Fruit fly (Drosophila melanogaster) whole organism, embryonic: ENCODE data around the gene CG5850.

Experiments
- Asciz ChIP-seq: fragments of 200-800 bp; sonication (Bioruptor generic); optimal IDR thresholded peaks from 2 replicates; lab custom pipeline; 2017; ENCODE audit warnings: missing biosample characterization, mild to moderate bottlenecking, missing genetic modification characterization, missing genetic modification reagents
- Bteb2 ChIP-seq: fragments of 200-800 bp; sonication (Bioruptor generic); optimal IDR thresholded peaks from 2 replicates; lab custom pipeline; 2016; ENCODE audit warnings: missing biosample characterization, missing genetic modification characterization
- CG10565 ChIP-seq: fragments of 200-800 bp; sonication (Bioruptor generic); optimal IDR thresholded peaks from 3 replicates; lab custom pipeline; 2016; ENCODE audit warnings: missing biosample characterization, mild to moderate bottlenecking, missing genetic modification characterization
- CG11695 ChIP-seq: fragments of 200-800 bp; sonication (Bioruptor generic); IDR thresholded peaks from 3 replicates; pipeline ENCODE4 v1.3.6; 2022; ENCODE audit warnings: missing biosample characterization, missing genetic modification characterization
- CG12391 ChIP-seq: fragments of 200-800 bp; sonication (Bioruptor generic); optimal IDR thresholded peaks from 3 replicates; lab custom pipeline; 2018; ENCODE audit warnings: missing biosample characterization, mild to moderate bottlenecking, missing genetic modification characterization, moderate library complexity
- CG15011 ChIP-seq: fragments of 200-800 bp; sonication (Bioruptor generic); optimal IDR thresholded peaks from 3 replicates; lab custom pipeline; 2018; ENCODE audit warnings: missing biosample characterization, mild to moderate bottlenecking, missing genetic modification characterization
- CG15696 ChIP-seq: fragments of 200-800 bp; sonication (Bioruptor generic); optimal IDR thresholded peaks from 2 replicates; lab custom pipeline; 2019; ENCODE audit warnings: missing biosample characterization, mild to moderate bottlenecking, missing genetic modification characterization, moderate library complexity
- CG16779 ChIP-seq: fragments of 200-800 bp; sonication (Bioruptor generic); IDR thresholded peaks from 2 replicates; pipeline ENCODE4 v1.3.6; 2022; ENCODE audit warnings: missing biosample characterization, missing genetic modification characterization
- CG16813 ChIP-seq: fragments of 200-800 bp; sonication (Bioruptor generic); IDR thresholded peaks from 3 replicates; pipeline ENCODE4 v1.3.6; 2022; ENCODE audit warnings: missing biosample characterization, missing genetic modification characterization; ENCODE audit not compliant: partially characterized antibody
- CG17802 ChIP-seq: fragments of 200-800 bp; sonication (Bioruptor generic); optimal IDR thresholded peaks from 2 replicates; lab custom pipeline; 2018; ENCODE audit warnings: missing biosample characterization, mild to moderate bottlenecking, missing genetic modification characterization, moderate library complexity
- CG2116 ChIP-seq: fragments of 200-800 bp; sonication (Bioruptor generic); optimal IDR thresholded peaks from 3 replicates; lab custom pipeline; 2018; ENCODE audit warnings: missing biosample characterization, mild to moderate bottlenecking, missing genetic modification characterization
- CG30020 ChIP-seq: fragments of 200-800 bp; optimal IDR thresholded peaks from 2 replicates; lab custom pipeline; 2019; ENCODE audit warnings: missing biosample characterization, mild to moderate bottlenecking, missing genetic modification characterization, moderate library complexity
- CG30403 ChIP-seq: fragments of 200-800 bp; sonication (Bioruptor generic); optimal IDR thresholded peaks from 3 replicates; lab custom pipeline; 2016; ENCODE audit warnings: missing biosample characterization, missing genetic modification characterization
- CG31224 ChIP-seq: fragments of 200-800 bp; sonication (Bioruptor generic); IDR thresholded peaks from 2 replicates; pipeline ENCODE4 v1.3.6; 2022; ENCODE audit warnings: missing biosample characterization, missing genetic modification characterization
- CG3407 ChIP-seq: fragments of 200-800 bp; sonication (Bioruptor generic); optimal IDR thresholded peaks from 2 replicates; lab custom pipeline; 2018; ENCODE audit warnings: missing biosample characterization, mild to moderate bottlenecking, missing genetic modification characterization
- CG6791 ChIP-seq: fragments of 200-800 bp; sonication (Bioruptor generic); IDR thresholded peaks from 3 replicates; pipeline ENCODE4 v1.3.6; 2022; ENCODE audit warnings: missing biosample characterization, missing genetic modification characterization; ENCODE audit not compliant: partially characterized antibody
- CG8281 ChIP-seq: fragments of 200-800 bp; sonication (Bioruptor generic); optimal IDR thresholded peaks from 2 replicates; lab custom pipeline; 2018; ENCODE audit warnings: missing biosample characterization, mild to moderate bottlenecking, missing genetic modification characterization, moderate library complexity
- CG8388 ChIP-seq: fragments of 200-800 bp; sonication (Bioruptor generic); optimal IDR thresholded peaks from 2 replicates; lab custom pipeline; 2019; ENCODE audit warnings: missing biosample characterization, mild to moderate bottlenecking, missing genetic modification characterization, moderate library complexity
- CG8944 ChIP-seq: fragments of 200-800 bp; sonication (Bioruptor generic); optimal IDR thresholded peaks from 3 replicates; lab custom pipeline; 2016; ENCODE audit warnings: missing biosample characterization, missing genetic modification characterization
- CG9797 ChIP-seq: fragments of 200-800 bp; sonication (Bioruptor generic); optimal IDR thresholded peaks from 3 replicates; lab custom pipeline; 2018; ENCODE audit warnings: missing biosample characterization, mild to moderate bottlenecking, missing genetic modification characterization
- CG9876 ChIP-seq: fragments of 200-800 bp; sonication (Bioruptor generic); optimal IDR thresholded peaks from 2 replicates; lab custom pipeline; 2016; ENCODE audit warnings: missing biosample characterization, missing genetic modification characterization
- Dfd ChIP-seq, 2 experiments: fragments of >200 bp; optimal IDR thresholded peaks; 2 replicates each; lab custom pipeline; 2017; ENCODE audit warnings: missing biosample characterization in 2 of 2, missing genetic modification characterization in 2 of 2
- Gsc ChIP-seq: fragments of 200-800 bp; sonication (Bioruptor generic); IDR thresholded peaks from 2 replicates; pipeline ENCODE4 v1.3.6; 2022; ENCODE audit warnings: missing biosample characterization, missing genetic modification characterization
- Hmr ChIP-seq: fragments of 200-800 bp; sonication (Bioruptor generic); optimal IDR thresholded peaks from 3 replicates; lab custom pipeline; 2017; ENCODE audit warnings: mild to moderate bottlenecking, missing biosample characterization, missing genetic modification reagents, missing genetic modification characterization
- Scr ChIP-seq: fragments of 200-800 bp; sonication (Bioruptor generic); IDR thresholded peaks from 2 replicates; pipeline ENCODE4 v1.3.6; 2022; ENCODE audit warnings: missing biosample characterization, missing genetic modification characterization; ENCODE audit not compliant: partially characterized antibody
- bab2 ChIP-seq: fragments of 200-800 bp; sonication (Bioruptor generic); optimal IDR thresholded peaks from 2 replicates; lab custom pipeline; 2016; ENCODE audit warnings: missing biosample characterization, missing genetic modification characterization
- btn ChIP-seq: fragments of 200-800 bp; sonication (Bioruptor generic); optimal IDR thresholded peaks from 2 replicates; lab custom pipeline; 2016; ENCODE audit warnings: missing biosample characterization, missing genetic modification characterization
- croc ChIP-seq: fragments of 200-800 bp; sonication (Bioruptor generic); conservative IDR thresholded peaks from 3 replicates; pipeline ENCODE4 v1.3.6; 2022; ENCODE audit warnings: missing biosample characterization, missing genetic modification characterization
- exex ChIP-seq: fragments of 200-800 bp; sonication (Bioruptor generic); optimal IDR thresholded peaks from 4 replicates; lab custom pipeline; 2018; ENCODE audit warnings: missing biosample characterization, mild to moderate bottlenecking, missing genetic modification characterization, moderate library complexity
- eyg ChIP-seq: fragments of 200-800 bp; sonication (Bioruptor generic); optimal IDR thresholded peaks from 3 replicates; lab custom pipeline; 2016; ENCODE audit warnings: missing biosample characterization, missing genetic modification characterization
- gem ChIP-seq: fragments of 200-800 bp; sonication (Bioruptor generic); optimal IDR thresholded peaks from 2 replicates; lab custom pipeline; 2019; ENCODE audit warnings: missing biosample characterization, mild to moderate bottlenecking, missing genetic modification characterization, moderate library complexity
- hkb ChIP-seq, 2 experiments: fragments of 200-800 bp in 1 of 2; fragments of >200 bp in 1 of 2; sonication (Bioruptor generic) in 1 of 2; IDR thresholded peaks in 1 of 2; optimal IDR thresholded peaks in 1 of 2; 2 replicates each; pipeline versions ENCODE4 v1.3.6 to Lab custom; 2017 to 2022; ENCODE audit warnings: missing biosample characterization in 1 of 2, missing genetic modification characterization in 1 of 2
- jumu ChIP-seq: fragments of 200-800 bp; sonication (Bioruptor generic); optimal IDR thresholded peaks from 3 replicates; lab custom pipeline; 2016; ENCODE audit warnings: missing biosample characterization, missing genetic modification characterization
- knrl ChIP-seq: fragments of 200-800 bp; sonication (Bioruptor generic); IDR thresholded peaks from 3 replicates; pipeline ENCODE4 v1.3.6; 2022; ENCODE audit warnings: missing biosample characterization, missing genetic modification characterization; ENCODE audit not compliant: partially characterized antibody
- prd ChIP-seq, 3 experiments: fragments of >200 bp in 2 of 3; fragments of 200-800 bp in 1 of 3; sonication (Bioruptor generic) in 1 of 3; optimal IDR thresholded peaks in 2 of 3; IDR thresholded peaks in 1 of 3; 2 replicates in 2 of 3; 3 replicates in 1 of 3; pipeline versions ENCODE4 v1.3.6 to Lab custom; 2017 to 2022; ENCODE audit warnings: missing biosample characterization in 1 of 3, missing genetic modification characterization in 1 of 3
- salm ChIP-seq: fragments of 200-800 bp; sonication (Bioruptor generic); optimal IDR thresholded peaks from 2 replicates; lab custom pipeline; 2018; ENCODE audit warnings: missing biosample characterization, mild to moderate bottlenecking, missing genetic modification characterization
- slou ChIP-seq: fragments of 200-800 bp; sonication (Bioruptor generic); optimal IDR thresholded peaks from 3 replicates; lab custom pipeline; 2016; ENCODE audit warnings: missing biosample characterization, missing genetic modification characterization
- slp2 ChIP-seq: fragments of 200-800 bp; sonication (Bioruptor generic); optimal IDR thresholded peaks from 2 replicates; lab custom pipeline; 2016; ENCODE audit warnings: missing biosample characterization, missing genetic modification characterization
- tgo ChIP-seq: fragments of 200-800 bp; sonication (Bioruptor generic); IDR thresholded peaks from 3 replicates; pipeline ENCODE4 v1.3.6; 2022; ENCODE audit warnings: missing biosample characterization, missing genetic modification characterization
- tll ChIP-seq, 2 experiments: fragments of 200-800 bp in 1 of 2; fragments of >200 bp in 1 of 2; sonication (Bioruptor generic) in 1 of 2; optimal IDR thresholded peaks; 2 replicates each; lab custom pipeline; 2017 to 2019; ENCODE audit warnings: missing biosample characterization in 2 of 2, missing genetic modification characterization in 2 of 2, mild to moderate bottlenecking in 1 of 2, moderate library complexity in 1 of 2
- ttk ChIP-seq: fragments of 200-800 bp; sonication (Bioruptor generic); IDR thresholded peaks from 2 replicates; pipeline ENCODE4 v2.1.2; 2022; ENCODE audit warnings: missing biosample characterization, missing genetic modification characterization
- twi ChIP-seq: fragments of 200-800 bp; optimal IDR thresholded peaks from 2 replicates; lab custom pipeline; 2019; ENCODE audit warnings: missing biosample characterization, mild to moderate bottlenecking, missing genetic modification characterization, moderate library complexity
- vfl ChIP-seq: fragments of 200-800 bp; sonication (Bioruptor generic); optimal IDR thresholded peaks from 2 replicates; lab custom pipeline; 2016; ENCODE audit warnings: missing biosample characterization, missing genetic modification characterization
- zen ChIP-seq: fragments of 200-800 bp; sonication (Bioruptor generic); optimal IDR thresholded peaks from 3 replicates; lab custom pipeline; 2018; ENCODE audit warnings: missing biosample characterization, mild to moderate bottlenecking, missing genetic modification characterization, moderate library complexity
- zen2 ChIP-seq: fragments of 200-800 bp; sonication (Bioruptor generic); IDR thresholded peaks from 3 replicates; pipeline ENCODE4 v1.3.6; 2022; ENCODE audit warnings: missing biosample characterization, missing genetic modification characterization; ENCODE audit not compliant: partially characterized antibody
- zfh2 ChIP-seq: fragments of 200-800 bp; sonication (Bioruptor generic); optimal IDR thresholded peaks from 2 replicates; lab custom pipeline; 2016; ENCODE audit warnings: missing biosample characterization, missing genetic modification characterization

Gene CG5850

DNA sequence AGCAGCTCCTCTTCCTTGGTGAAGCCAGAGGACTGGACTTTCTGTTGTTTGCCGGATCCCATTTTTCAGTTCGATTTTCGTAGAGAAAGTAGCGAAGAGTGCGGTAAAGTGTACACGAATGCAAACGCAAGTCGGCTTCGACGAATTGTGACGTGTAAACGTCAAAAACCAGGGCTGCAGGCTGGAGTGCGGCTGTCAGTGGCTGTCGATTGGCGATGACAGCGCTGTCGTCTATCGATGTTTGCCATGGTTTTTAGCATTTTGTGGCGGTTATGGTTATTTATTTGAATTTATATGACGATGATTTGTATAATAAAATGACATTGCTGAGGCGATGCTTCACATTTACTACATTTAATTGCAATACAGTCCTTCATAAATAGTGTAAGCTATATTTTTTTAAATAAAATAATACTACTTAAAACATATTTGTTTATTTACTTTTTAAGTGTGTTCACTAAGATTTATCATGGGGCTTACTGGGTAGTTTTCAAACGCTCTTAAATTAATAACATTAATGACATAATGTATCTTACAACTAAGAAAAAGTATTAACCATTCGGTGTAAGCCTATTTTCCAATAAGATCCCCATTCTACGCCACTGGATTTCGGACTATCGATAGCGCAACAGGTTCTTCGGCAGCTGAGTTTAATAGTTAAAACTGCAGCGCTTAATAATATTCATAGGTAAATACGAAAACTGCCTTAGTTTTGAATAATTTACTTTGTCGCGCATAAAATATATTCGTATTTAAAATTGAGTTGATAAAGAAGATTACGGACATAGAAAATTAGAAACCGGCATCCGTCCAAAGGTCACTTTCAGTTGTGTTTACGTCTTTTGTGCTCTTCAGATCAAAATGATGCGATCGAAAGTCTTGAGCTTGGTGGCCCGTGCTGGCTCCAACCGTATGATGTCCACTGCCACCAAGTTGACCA lies 45.5 kb downstream of the CG5850 start, which contains the start of the genes CG5885 and CG4598 (continued):
- no peak for TF ChIP-seq hkb (optimal IDR thresholded peaks at IDR 0.05; lab: Kevin White, UChicago)
- TF ChIP-seq hkb (GFP tag; IDR thresholded peaks at IDR 0.05; lab: Robert Waterston, UW), result peak; percentile 84
- peak; percentile 47 for TF ChIP-seq CG9797 (GFP tag; lab: Kevin White, UChicago)
- TF ChIP-seq btn, result no peak
- TF ChIP-seq CG17802 (tag; lab: Kevin White, UChicago), result no peak
- peak; percentile 54 for TF ChIP-seq CG3407
- peak; percentile 90 for TF ChIP-seq CG2116
- TF ChIP-seq CG8388, result peak; percentile 68
- TF ChIP-seq twi (tag; lab: Kevin White, UChicago), result peak; percentile 35
- no peak for TF ChIP-seq CG9876 (GFP tag; lab: Kevin White, UChicago)
- TF ChIP-seq eyg (GFP tag; lab: Kevin White, UChicago), result no peak
- TF ChIP-seq jumu (GFP tag; lab: Kevin White, UChicago), result peak; percentile 30
- TF ChIP-seq tll (GFP tag; optimal IDR thresholded peaks at IDR 0.05; lab: Kevin White, UChicago), result no peak
- TF ChIP-seq ttk, result no peak; the same call in 1 of the 2 replicates
- peak; percentile 44 for TF ChIP-seq exex (tag; lab: Kevin White, UChicago)
- TF ChIP-seq CG12391 (tag; lab: Kevin White, UChicago), result peak; percentile 82
- TF ChIP-seq CG16779, result 0 out of 2 replicates have a peak, but pooled peaks have one; percentile 13
- TF ChIP-seq CG31224, result no peak
- TF ChIP-seq knrl (GFP tag; lab: Robert Waterston, UW), result peak; percentile 82
- TF ChIP-seq zfh2 (GFP tag; lab: Kevin White, UChicago), result peak; percentile 51
- TF ChIP-seq CG8281 (tag; lab: Kevin White, UChicago), result no peak
- TF ChIP-seq prd (optimal IDR thresholded peaks at IDR 0.05; lab: Kevin White, UChicago), result no peak
- TF ChIP-seq prd (GFP tag; IDR thresholded peaks at IDR 0.05; lab: Robert Waterston, UW), result peak; percentile 54; the same call in 2 of the 3 replicates
- 0 out of 3 replicates have a peak, but pooled peaks have one; percentile 25 for TF ChIP-seq croc
- peak; percentile 12 for TF ChIP-seq slou (GFP tag; lab: Kevin White, UChicago)
- TF ChIP-seq CG6791 (GFP tag; lab: Robert Waterston, UW), result peak; percentile 78
- TF ChIP-seq zen2 (GFP tag; lab: Robert Waterston, UW), result peak; percentile 72; the same call in 2 of the 3 replicates
- TF ChIP-seq CG15696, result peak; percentile 56
- peak; percentile 54 for TF ChIP-seq CG30020 (tag; lab: Kevin White, UChicago)
- no peak for TF ChIP-seq slp2 (GFP tag; lab: Kevin White, UChicago)
- TF ChIP-seq vfl, result peak; percentile 40
- TF ChIP-seq CG10565, result no peak
- TF ChIP-seq CG15011 (GFP tag; lab: Kevin White, UChicago), result peak; percentile 18
- peak; percentile 77 for TF ChIP-seq CG30403 (GFP tag; lab: Kevin White, UChicago)
- TF ChIP-seq gem (tag; lab: Kevin White, UChicago), result peak; percentile 87
- peak; percentile 15 for TF ChIP-seq Bteb2 (GFP tag; lab: Kevin White, UChicago)
- TF ChIP-seq Scr (GFP tag; lab: Robert Waterston, UW), result peak; percentile 75
- peak; percentile 44; the same call in 2 of the 3 replicates for TF ChIP-seq tgo
- TF ChIP-seq Dfd (GFP tag; optimal IDR thresholded peaks at IDR 0.05; lab: Kevin White, UChicago), result no peak
- TF ChIP-seq salm (tag; lab: Kevin White, UChicago), result no peak
- peak; percentile 9 for TF ChIP-seq CG8944 (GFP tag; lab: Kevin White, UChicago)
- TF ChIP-seq bab2 (GFP tag; lab: Kevin White, UChicago), result peak; percentile 37
- peak; percentile 31 for TF ChIP-seq Asciz
- peak; percentile 83 for TF ChIP-seq CG16813 (GFP tag; lab: Robert Waterston, UW)
- TF ChIP-seq Hmr (GFP tag; lab: Kevin White, UChicago), result peak; percentile 75
- no peak for TF ChIP-seq Gsc (GFP tag; lab: Robert Waterston, UW)
- TF ChIP-seq CG11695 (GFP tag; lab: Robert Waterston, UW), result peak; percentile 66; the same call in 2 of the 3 replicates
- peak; percentile 7 for TF ChIP-seq zen (tag; lab: Kevin White, UChicago)
